Fruit fly (Drosophila melanogaster) whole organism, adult: ENCODE measurements around the gene mtTFB2.

ENCODE experiments used
- Hr96 ChIP-seq: fragments of 200-800 bp; sonication (Bioruptor generic); optimal IDR thresholded peaks from 2 replicates; lab custom pipeline; 2016; ENCODE audit warnings: missing biosample characterization, missing genetic modification characterization
- cic ChIP-seq: fragments of 200-800 bp; sonication (Bioruptor generic); optimal IDR thresholded peaks from 2 replicates; lab custom pipeline; 2017; ENCODE audit warnings: missing biosample characterization, mild to moderate bottlenecking, missing genetic modification characterization, moderate library complexity
- cnc ChIP-seq, 2 experiments: fragments of >200 bp; optimal IDR thresholded peaks; 2 replicates each; lab custom pipeline; 2017
- kay ChIP-seq: fragments of 200-800 bp; sonication (Bioruptor generic); peaks from one replicate; lab custom pipeline; 2016; ENCODE audit warnings: missing biosample characterization, missing genetic modification characterization, borderline replicate concordance
- toe ChIP-seq: fragments of 200-800 bp; sonication (Bioruptor generic); optimal IDR thresholded peaks from 2 replicates; lab custom pipeline; 2016; ENCODE audit warnings: missing biosample characterization, missing genetic modification characterization

- TF ChIP-seq kay (GFP tag; lab: Kevin White, UChicago): no peak
- no peak for TF ChIP-seq Hr96 (GFP tag; lab: Kevin White, UChicago)
- TF ChIP-seq cic (GFP tag; lab: Kevin White, UChicago): no peak
- no peak for TF ChIP-seq cnc (optimal IDR thresholded peaks at IDR 0.05; lab: Kevin White, UChicago)
- no peak for TF ChIP-seq toe (GFP tag; lab: Kevin White, UChicago)
Measured at dm6 chr3R:10042024-10042663, 3.2 kb upstream of the mtTFB2 start.
